Worm (Caenorhabditis elegans) whole organism, early embryonic: ENCODE measurements around the gene F35D2.6.

Source experiments
- B0310.2 ChIP-seq: sonication (generic microtip); optimal IDR thresholded peaks from 2 replicates; lab custom pipeline; 2016; ENCODE audit warnings: mild to moderate bottlenecking, missing genetic modification characterization, missing compliant biosample characterization
- F13C5.2 ChIP-seq: sonication (generic microtip); optimal IDR thresholded peaks from 2 replicates; lab custom pipeline; 2017; ENCODE audit warnings: mild to moderate bottlenecking, missing genetic modification characterization, inconsistent platforms, missing compliant biosample characterization
- aly-1 ChIP-seq: sonication (generic microtip); optimal IDR thresholded peaks from 2 replicates; lab custom pipeline; 2016; ENCODE audit warnings: missing genetic modification characterization, missing compliant biosample characterization
- ama-1 ChIP-seq: fragments of 150-350 bp; optimal IDR thresholded peaks from 2 replicates; lab custom pipeline; 2014
- ceh-13 ChIP-seq: fragments of 200-800 bp; sonication (Bioruptor generic); optimal IDR thresholded peaks from 2 replicates; lab custom pipeline; 2018; ENCODE audit warnings: mild to moderate bottlenecking, missing genetic modification characterization, missing compliant biosample characterization
- ceh-36 ChIP-seq: sonication (generic microtip); optimal IDR thresholded peaks from 2 replicates; lab custom pipeline; 2016; ENCODE audit warnings: missing genetic modification characterization, inconsistent platforms, missing compliant biosample characterization
- ets-7 ChIP-seq: sonication (generic microtip); optimal IDR thresholded peaks from 2 replicates; lab custom pipeline; 2016; ENCODE audit warnings: missing genotype, missing genetic modification characterization, missing compliant biosample characterization
- flt-1 ChIP-seq: fragments of 200-800 bp; sonication (Bioruptor generic); IDR thresholded peaks from 2 replicates; pipeline ENCODE4 v1.3.6; 2022; ENCODE audit warnings: missing genetic modification characterization, missing compliant biosample characterization
- hmbx-1 ChIP-seq: sonication (generic microtip); optimal IDR thresholded peaks from 2 replicates; lab custom pipeline; 2016; ENCODE audit warnings: mild to moderate bottlenecking, missing genetic modification characterization, missing compliant biosample characterization
- hmg-4 ChIP-seq: fragments of 200-800 bp; sonication (Bioruptor generic); optimal IDR thresholded peaks from 2 replicates; lab custom pipeline; 2018; ENCODE audit warnings: mild to moderate bottlenecking, missing genetic modification characterization, missing compliant biosample characterization
- hnd-1 ChIP-seq: sonication (generic microtip); optimal IDR thresholded peaks from 2 replicates; lab custom pipeline; 2016; ENCODE audit warnings: missing genetic modification characterization, missing compliant biosample characterization
- pes-1 ChIP-seq: fragments of 200-800 bp; sonication (Bioruptor generic); IDR thresholded peaks from 2 replicates; pipeline ENCODE4 v1.3.6; 2022; ENCODE audit warnings: missing genetic modification reagents, missing genetic modification characterization, missing compliant biosample characterization
- scrt-1 ChIP-seq: fragments of 200-800 bp; sonication (Bioruptor generic); IDR thresholded peaks from 2 replicates; pipeline ENCODE4 v1.3.6; 2022; ENCODE audit warnings: missing genetic modification characterization, missing compliant biosample characterization
- sea-1 ChIP-seq: fragments of 200-800 bp; sonication (Bioruptor generic); conservative IDR thresholded peaks from 2 replicates; pipeline ENCODE4 v1.3.6; 2022; ENCODE audit warnings: missing genetic modification characterization, missing compliant biosample characterization
- tbx-11 ChIP-seq: fragments of 200-800 bp; sonication (Bioruptor generic); IDR thresholded peaks from 2 replicates; pipeline ENCODE4 v1.3.6; 2022; ENCODE audit warnings: missing genetic modification characterization, missing compliant biosample characterization
- tbx-37 ChIP-seq: fragments of 200-800 bp; sonication (Bioruptor generic); conservative IDR thresholded peaks from 2 replicates; pipeline ENCODE4 v1.3.6; 2022; ENCODE audit warnings: missing genetic modification reagents, missing genetic modification characterization, missing compliant biosample characterization
- tra-4 ChIP-seq: sonication (generic microtip); optimal IDR thresholded peaks from 2 replicates; lab custom pipeline; 2017; ENCODE audit warnings: missing genetic modification characterization, missing compliant biosample characterization

The F35D2.6 gene

DNA sequence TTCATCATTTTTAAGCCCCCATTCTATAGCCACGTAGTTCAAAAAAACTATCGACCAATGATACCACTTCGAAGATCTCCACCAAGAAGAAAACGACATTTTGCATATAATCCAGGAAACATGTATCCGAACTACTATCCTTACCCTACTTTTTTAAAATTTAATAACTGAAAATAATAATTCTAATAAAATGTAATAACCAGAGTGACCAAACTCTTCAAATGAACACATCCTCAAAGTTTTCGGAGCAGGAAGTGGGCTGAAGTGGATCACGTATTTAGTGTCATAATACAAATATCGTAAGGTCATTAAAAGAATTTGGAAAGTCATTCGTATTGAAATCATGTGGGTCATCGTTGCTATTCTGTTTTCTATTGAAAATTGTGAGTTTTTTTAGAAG, at the start of gene F35D2.6:
TSS of gene F35D2.6 (plus strand) at position 301 of the 400 bp plus-strand sequence.
- TF ChIP-seq aly-1 (tag; lab: Kevin White, UChicago): no peak
- no peak for TF ChIP-seq hnd-1 (tag; lab: Kevin White, UChicago)
- TF ChIP-seq pes-1: no peak
- no peak for TF ChIP-seq ceh-36 (tag; lab: Kevin White, UChicago)
- no peak for TF ChIP-seq sea-1 (GFP tag; lab: Robert Waterston, UW)
- TF ChIP-seq hmbx-1: no peak
- no peak for TF ChIP-seq tbx-37 (GFP tag; lab: Robert Waterston, UW)
- no peak for TF ChIP-seq flt-1 (GFP tag; lab: Robert Waterston, UW)
- TF ChIP-seq hmg-4 (GFP tag; lab: Kevin White, UChicago): no peak
- no peak for TF ChIP-seq tra-4 (tag; lab: Kevin White, UChicago)
- no peak for TF ChIP-seq F13C5.2 (tag; lab: Kevin White, UChicago)
- no peak for TF ChIP-seq ceh-13
- no peak for TF ChIP-seq tbx-11 (GFP tag; lab: Robert Waterston, UW)
- no peak for TF ChIP-seq ama-1 (lab: Kevin White, UChicago)
- TF ChIP-seq scrt-1 (GFP tag; lab: Robert Waterston, UW): no peak
- no peak for TF ChIP-seq B0310.2
- TF ChIP-seq ets-7 (tag; lab: Kevin White, UChicago): no peak

ce11 chrII:7528210-7528609, 49.3 kb upstream of the F35D2.6 start:
- TF ChIP-seq B0310.2 (no peak), tbx-37 (GFP tag; lab: Robert Waterston, UW) (no peak), hnd-1 (tag; lab: Kevin White, UChicago) (no peak), tra-4 (tag; lab: Kevin White, UChicago) (no peak), F13C5.2 (tag; lab: Kevin White, UChicago) (no peak)

DNA sequence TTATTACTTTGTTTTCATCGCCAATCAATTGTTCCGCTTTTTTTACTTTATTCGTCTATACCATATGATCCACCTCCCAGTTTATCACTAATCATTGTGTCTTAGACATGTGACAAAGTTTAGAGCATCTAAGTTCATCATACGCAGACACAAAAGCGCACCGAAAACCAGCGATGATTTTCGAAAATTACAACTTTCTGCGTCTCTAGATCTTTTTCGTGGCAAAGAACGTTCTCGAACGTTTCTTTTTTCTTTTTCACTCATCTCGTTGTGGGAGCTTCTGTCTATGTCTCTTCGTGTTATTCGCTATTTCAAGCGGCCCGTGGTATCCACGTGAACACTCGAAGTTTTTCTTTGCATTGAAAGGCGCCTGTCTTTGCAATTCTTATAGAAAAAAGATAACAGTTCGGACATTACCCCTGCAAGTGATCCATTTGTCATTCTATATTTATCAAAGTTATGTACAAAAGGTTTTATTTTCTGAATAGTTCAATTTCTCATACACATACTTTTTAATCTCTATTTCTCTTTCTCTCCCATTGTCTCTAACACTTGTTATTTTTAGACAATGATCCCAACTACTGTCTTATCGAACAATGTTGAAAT, 48.3 kb upstream of the F35D2.6 start, which contains the start of gene ZK1290.5:
TSS of gene ZK1290.5 (plus strand) at position 566 of the 606 bp plus-strand sequence.
- no peak for TF ChIP-seq sea-1 (GFP tag; lab: Robert Waterston, UW)
- TF ChIP-seq B0310.2: no peak
- TF ChIP-seq F13C5.2 (tag; lab: Kevin White, UChicago): no peak
- no peak for TF ChIP-seq ceh-36 (tag; lab: Kevin White, UChicago)
- no peak for TF ChIP-seq ets-7 (tag; lab: Kevin White, UChicago)

ce11 chrII:7530944-7531343, 46.6 kb upstream of the F35D2.6 start, which contains the start of gene wrt-1:
Gene wrt-1, plus strand, starts transcription at chrII:7530996.
- TF ChIP-seq hmg-4 (GFP tag; lab: Kevin White, UChicago) (no peak), F13C5.2 (tag; lab: Kevin White, UChicago) (no peak), hmbx-1 (no peak), ama-1 (lab: Kevin White, UChicago) (no peak), ceh-13 (no peak), aly-1 (tag; lab: Kevin White, UChicago) (no peak), ets-7 (tag; lab: Kevin White, UChicago) (no peak), flt-1 (GFP tag; lab: Robert Waterston, UW) (no peak), tbx-11 (GFP tag; lab: Robert Waterston, UW) (no peak), tra-4 (tag; lab: Kevin White, UChicago) (no peak), B0310.2 (no peak), sea-1 (GFP tag; lab: Robert Waterston, UW) (no peak), tbx-37 (GFP tag; lab: Robert Waterston, UW) (no peak), ceh-36 (tag; lab: Kevin White, UChicago) (no peak), scrt-1 (GFP tag; lab: Robert Waterston, UW) (no peak), pes-1 (no peak), hnd-1 (tag; lab: Kevin White, UChicago) (no peak)

- TF ChIP-seq pes-1: no peak
- TF ChIP-seq F13C5.2 (tag; lab: Kevin White, UChicago): no peak
- TF ChIP-seq tra-4 (tag; lab: Kevin White, UChicago): no peak
- no peak for TF ChIP-seq hmg-4 (GFP tag; lab: Kevin White, UChicago)
- TF ChIP-seq hnd-1 (tag; lab: Kevin White, UChicago): no peak
- no peak for TF ChIP-seq tbx-37 (GFP tag; lab: Robert Waterston, UW)
- TF ChIP-seq ama-1 (lab: Kevin White, UChicago): no peak
- no peak for TF ChIP-seq ceh-13
- TF ChIP-seq aly-1 (tag; lab: Kevin White, UChicago): no peak
- TF ChIP-seq ceh-36 (tag; lab: Kevin White, UChicago): no peak
- TF ChIP-seq tbx-11 (GFP tag; lab: Robert Waterston, UW): no peak
- no peak for TF ChIP-seq flt-1 (GFP tag; lab: Robert Waterston, UW)
- TF ChIP-seq ets-7 (tag; lab: Kevin White, UChicago): no peak
- TF ChIP-seq B0310.2: no peak
- TF ChIP-seq sea-1 (GFP tag; lab: Robert Waterston, UW): no peak
- TF ChIP-seq scrt-1 (GFP tag; lab: Robert Waterston, UW): no peak
- no peak for TF ChIP-seq hmbx-1
Observed at ce11 chrII:7531478-7531877, 46.0 kb upstream of the F35D2.6 start.

DNA sequence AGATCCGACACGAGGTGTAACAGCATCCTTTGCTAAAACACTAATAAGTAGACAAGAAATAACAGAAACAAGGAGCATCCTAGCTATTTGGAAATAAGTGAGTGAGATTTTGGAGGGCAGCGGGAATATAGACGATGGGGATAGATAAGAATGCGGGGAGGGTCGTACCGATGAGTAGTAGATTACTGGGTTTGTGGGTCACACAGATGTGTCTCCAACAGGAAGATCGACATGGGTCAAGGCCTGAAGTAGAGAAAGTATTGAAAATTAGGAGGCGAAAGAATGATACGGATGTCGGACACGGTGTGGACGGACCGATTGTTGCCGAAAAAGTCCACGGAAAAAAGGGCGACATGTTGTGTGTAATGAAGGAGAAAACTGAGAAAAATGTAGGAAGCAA, 43.1 kb upstream of the F35D2.6 start, which contains the start of gene wrt-10:
TSS of gene wrt-10 (minus strand) at position 195 of the 400 bp plus-strand sequence.
- TF ChIP-seq tbx-37 (GFP tag; lab: Robert Waterston, UW) (no peak), ceh-36 (tag; lab: Kevin White, UChicago) (no peak), B0310.2 (no peak), hmbx-1 (no peak), ceh-13 (no peak), pes-1 (no peak), tbx-11 (GFP tag; lab: Robert Waterston, UW) (no peak)

- no peak for TF ChIP-seq ama-1 (lab: Kevin White, UChicago)
- no peak for TF ChIP-seq pes-1
- no peak for TF ChIP-seq ets-7 (tag; lab: Kevin White, UChicago)
- TF ChIP-seq tbx-37 (GFP tag; lab: Robert Waterston, UW): no peak
- no peak for TF ChIP-seq ceh-13
- no peak for TF ChIP-seq flt-1 (GFP tag; lab: Robert Waterston, UW)
- no peak for TF ChIP-seq hmbx-1
- TF ChIP-seq hnd-1 (tag; lab: Kevin White, UChicago): no peak
Observed at ce11 chrII:7534934-7535333, 42.6 kb upstream of the F35D2.6 start, which contains the start of gene ZK1290.13. Gene ZK1290.13, plus strand, starts transcription at chrII:7535006.
